Worm (Caenorhabditis elegans) whole organism, L2 larva: ENCODE results near the gene tmem-17.
A peak's percentile ranks its signal among the peaks of the same experiment; 100 is the strongest.

Source experiments
- F13H6.1 ChIP-seq: sonication (generic microtip); optimal IDR thresholded peaks from 2 replicates; lab custom pipeline; 2016; ENCODE audit warnings: missing genetic modification characterization, missing compliant biosample characterization
- Y55F3AM.14 ChIP-seq: fragments of 200-800 bp; sonication (Bioruptor generic); optimal IDR thresholded peaks from 2 replicates; lab custom pipeline; 2018; ENCODE audit warnings: mild to moderate bottlenecking, missing genetic modification characterization, missing compliant biosample characterization
- ZK546.5 ChIP-seq: sonication (generic microtip); optimal IDR thresholded peaks from 2 replicates; lab custom pipeline; 2017; ENCODE audit warnings: missing biosample characterization, missing genetic modification characterization
- alr-1 ChIP-seq: fragments of 150-350 bp; optimal IDR thresholded peaks from 2 replicates; lab custom pipeline; 2014; ENCODE audit warnings: missing biosample characterization, missing genetic modification characterization
- aly-2 ChIP-seq: fragments of 150-350 bp; optimal IDR thresholded peaks from 2 replicates; lab custom pipeline; 2014; ENCODE audit warnings: missing biosample characterization, missing genetic modification characterization
- blmp-1 ChIP-seq: sonication (generic microtip); optimal IDR thresholded peaks from 2 replicates; lab custom pipeline; 2017; ENCODE audit warnings: missing genetic modification characterization, mild to moderate bottlenecking, missing compliant biosample characterization, antibody characterized with exemption, moderate library complexity; ENCODE audit not compliant: insufficient read depth
- ceh-16 ChIP-seq: fragments of 150-350 bp; optimal IDR thresholded peaks from 2 replicates; lab custom pipeline; 2014; ENCODE audit warnings: missing biosample characterization, missing genetic modification characterization
- ceh-82 ChIP-seq: fragments of 150-350 bp; optimal IDR thresholded peaks from 2 replicates; lab custom pipeline; 2014; ENCODE audit warnings: missing biosample characterization, missing genetic modification characterization
- dmd-4 ChIP-seq: sonication (generic microtip); optimal IDR thresholded peaks from 2 replicates; lab custom pipeline; 2017; ENCODE audit warnings: missing biosample characterization, missing genetic modification characterization
- egl-27 ChIP-seq: sonication (generic microtip); optimal IDR thresholded peaks from 3 replicates; lab custom pipeline; 2017; ENCODE audit warnings: missing biosample characterization, missing genetic modification reagents, missing genetic modification characterization
- elt-1 ChIP-seq: fragments of 150-350 bp; optimal IDR thresholded peaks from 2 replicates; lab custom pipeline; 2014; ENCODE audit warnings: missing biosample characterization, missing genetic modification characterization
- elt-3 ChIP-seq: sonication (generic microtip); optimal IDR thresholded peaks from 2 replicates; lab custom pipeline; 2017; ENCODE audit warnings: missing biosample characterization, missing genetic modification characterization
- fos-1 ChIP-seq: fragments of 150-350 bp; optimal IDR thresholded peaks from 2 replicates; lab custom pipeline; 2014; ENCODE audit warnings: missing biosample characterization, missing genetic modification characterization
- lin-11 ChIP-seq: fragments of 150-350 bp; sonication (generic microtip); optimal IDR thresholded peaks from 2 replicates; lab custom pipeline; 2014; ENCODE audit warnings: missing biosample characterization, missing genetic modification characterization, inconsistent platforms, mixed read lengths
- lin-39 ChIP-seq: fragments of 150-350 bp; optimal IDR thresholded peaks from 2 replicates; lab custom pipeline; 2014; ENCODE audit warnings: missing biosample characterization, missing genetic modification reagents, missing genetic modification characterization
- lsy-2 ChIP-seq, 2 experiments: fragments of 150-350 bp in 1 of 2; sonication (generic microtip) in 1 of 2; optimal IDR thresholded peaks; 2 replicates each; lab custom pipeline; 2014 to 2017; ENCODE audit warnings: missing biosample characterization in 2 of 2, missing genetic modification characterization in 2 of 2
- mbf-1 ChIP-seq: sonication (generic microtip); optimal IDR thresholded peaks from 2 replicates; lab custom pipeline; 2017; ENCODE audit warnings: missing biosample characterization, missing genetic modification characterization
- nhr-10 ChIP-seq: sonication (generic microtip); optimal IDR thresholded peaks from 2 replicates; lab custom pipeline; 2017; ENCODE audit warnings: missing biosample characterization, missing genetic modification characterization
- nhr-11 ChIP-seq: fragments of 150-350 bp; optimal IDR thresholded peaks from 2 replicates; lab custom pipeline; 2014; ENCODE audit warnings: missing biosample characterization, missing genetic modification characterization
- nhr-21 ChIP-seq: fragments of 150-350 bp; optimal IDR thresholded peaks from 2 replicates; lab custom pipeline; 2014; ENCODE audit warnings: missing biosample characterization, missing genetic modification characterization
- nhr-6 ChIP-seq: fragments of 150-350 bp; optimal IDR thresholded peaks from 2 replicates; lab custom pipeline; 2014; ENCODE audit warnings: missing biosample characterization, missing genetic modification characterization
- nhr-77 ChIP-seq: fragments of 150-350 bp; optimal IDR thresholded peaks from 2 replicates; lab custom pipeline; 2014; ENCODE audit warnings: missing biosample characterization, missing genetic modification characterization
- peb-1 ChIP-seq: fragments of 150-350 bp; optimal IDR thresholded peaks from 2 replicates; lab custom pipeline; 2014; ENCODE audit warnings: missing biosample characterization, missing genetic modification characterization
- sem-4 ChIP-seq: fragments of 150-350 bp; optimal IDR thresholded peaks from 2 replicates; lab custom pipeline; 2014; ENCODE audit warnings: missing biosample characterization, missing genetic modification reagents, missing genetic modification characterization
- skn-1 ChIP-seq: sonication (generic microtip); optimal IDR thresholded peaks from 2 replicates; lab custom pipeline; 2017; ENCODE audit warnings: missing biosample characterization, missing genetic modification characterization
- sma-9 ChIP-seq, 2 experiments: fragments of 150-350 bp in 1 of 2; sonication (generic microtip) in 1 of 2; optimal IDR thresholded peaks; 2 replicates each; lab custom pipeline; 2014 to 2016; ENCODE audit warnings: missing genetic modification characterization in 2 of 2, mild to moderate bottlenecking in 1 of 2, missing biosample characterization in 1 of 2, missing compliant biosample characterization in 1 of 2, missing genetic modification reagents in 1 of 2, moderate library complexity in 1 of 2
- snpc-4 ChIP-seq: fragments of 150-350 bp; optimal IDR thresholded peaks from 2 replicates; lab custom pipeline; 2014; ENCODE audit warnings: missing biosample characterization, missing genetic modification characterization
- unc-55 ChIP-seq: fragments of 150-350 bp; sonication (generic microtip); optimal IDR thresholded peaks from 3 replicates; lab custom pipeline; 2014; ENCODE audit warnings: missing biosample characterization, missing genetic modification reagents, missing genetic modification characterization
- unc-62 ChIP-seq: fragments of 150-350 bp; optimal IDR thresholded peaks from 2 replicates; lab custom pipeline; 2014; ENCODE audit warnings: missing biosample characterization, missing genetic modification reagents, missing genetic modification characterization
- ztf-1 ChIP-seq: fragments of 200-800 bp; sonication (Bioruptor generic); conservative IDR thresholded peaks from 2 replicates; pipeline ENCODE4 v1.3.6; 2022; ENCODE audit warnings: missing genetic modification characterization, missing compliant biosample characterization
- ztf-4 ChIP-seq: fragments of 150-350 bp; optimal IDR thresholded peaks from 2 replicates; lab custom pipeline; 2014; ENCODE audit warnings: missing biosample characterization, missing genetic modification characterization

The tmem-17 gene

ce11 chrIII:7030044-7030804 lies 39.9 kb upstream of the tmem-17 start (continued):
- TF ChIP-seq ZK546.5 (no peak), F13H6.1 (tag; lab: Kevin White, UChicago) (peak; percentile 38)

DNA sequence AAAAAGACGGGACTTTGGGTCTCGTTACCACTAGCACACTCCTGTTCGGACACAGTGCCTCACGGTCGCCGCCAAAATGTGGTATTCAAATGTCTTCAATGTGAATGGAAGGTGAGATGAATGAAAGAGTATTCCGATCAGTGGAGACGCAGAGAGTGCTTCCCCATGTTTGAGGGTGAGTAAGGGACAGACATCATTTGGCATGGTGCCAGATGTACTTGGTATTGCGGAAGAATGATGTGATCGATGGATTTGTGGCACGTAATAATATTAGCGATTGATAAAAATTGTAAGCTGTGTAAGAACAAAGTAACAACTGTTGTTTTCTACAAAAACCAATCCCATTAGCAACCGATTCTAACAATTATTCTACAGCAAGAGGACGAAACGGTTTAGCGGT lies 38.0 kb upstream of the tmem-17 start:
- no peak for TF ChIP-seq F13H6.1 (tag; lab: Kevin White, UChicago)
- TF ChIP-seq fos-1 (tag; lab: Kevin White, UChicago): peak; percentile 3

- TF ChIP-seq ztf-1 (GFP tag; lab: Robert Waterston, UW): no peak
- no peak for TF ChIP-seq dmd-4 (tag; lab: Kevin White, UChicago)
- no peak for TF ChIP-seq blmp-1 (tag; lab: Kevin White, UChicago)
- no peak for TF ChIP-seq unc-62 (GFP tag; lab: Kevin White, UChicago)
- TF ChIP-seq aly-2 (tag; lab: Kevin White, UChicago): no peak
- no peak for TF ChIP-seq Y55F3AM.14
- no peak for TF ChIP-seq egl-27
These were observed 35.5 kb upstream of the tmem-17 start for ce11 chrIII:7034252-7035223.

DNA sequence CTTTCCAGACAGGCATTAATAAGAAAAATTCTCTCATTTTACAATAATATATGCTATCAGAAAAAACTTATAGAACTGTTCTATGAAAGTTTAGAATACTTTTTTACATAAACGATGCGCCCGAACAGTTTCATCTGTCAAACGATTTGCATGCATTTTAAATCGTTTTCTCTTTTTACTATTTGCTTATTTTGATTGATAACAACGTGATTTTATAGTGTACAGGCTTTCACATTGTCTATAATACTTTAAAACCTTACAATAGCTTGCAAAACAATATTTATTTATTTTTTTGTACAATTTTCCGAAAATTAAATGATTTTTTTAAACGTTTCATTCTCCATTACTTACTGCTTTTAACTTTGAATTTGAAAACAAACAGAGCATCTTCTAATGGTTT lies 24.4 kb upstream of the tmem-17 start, which contains the start of gene R01H2.7:
Gene R01H2.7, minus strand, starts transcription at position 101 of the 400 bp plus-strand sequence.
- no peak for TF ChIP-seq ceh-82
- TF ChIP-seq elt-1: no peak
- no peak for TF ChIP-seq nhr-77
- no peak for TF ChIP-seq alr-1
- no peak for TF ChIP-seq unc-55 (GFP tag; lab: Kevin White, UChicago)
- TF ChIP-seq mbf-1: no peak
- TF ChIP-seq nhr-6: no peak
- TF ChIP-seq Y55F3AM.14: no peak
- TF ChIP-seq peb-1 (tag; lab: Kevin White, UChicago): no peak
- no peak for TF ChIP-seq aly-2 (tag; lab: Kevin White, UChicago)
- no peak for TF ChIP-seq elt-3 (tag; lab: Kevin White, UChicago)
- no peak for TF ChIP-seq sem-4 (tag; lab: Kevin White, UChicago)

DNA sequence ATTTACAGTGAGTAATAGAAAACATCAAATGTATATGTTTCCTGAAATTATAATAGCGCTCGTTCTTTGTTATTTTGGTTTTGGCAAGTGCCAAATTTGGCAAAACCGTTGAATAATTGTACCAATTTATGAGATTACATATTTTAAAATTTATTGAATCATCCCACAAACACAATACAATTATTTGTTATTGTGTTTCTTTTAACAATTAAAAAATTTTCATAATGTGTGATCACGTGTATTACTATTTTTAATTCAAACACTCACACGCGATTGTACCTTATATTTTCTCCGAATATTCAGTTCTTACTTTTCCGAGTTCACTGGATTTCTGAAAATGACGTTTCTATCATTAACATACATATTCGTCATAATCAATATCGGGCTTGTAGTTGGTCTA lies 13.8 kb upstream of the tmem-17 start, which contains the start of gene R01H2.2:
Gene R01H2.2, plus strand, starts transcription at position 301 of the 400 bp plus-strand sequence.
- TF ChIP-seq ceh-82 (no peak), nhr-11 (tag; lab: Kevin White, UChicago) (no peak), ztf-4 (tag; lab: Kevin White, UChicago) (no peak), sma-9 (GFP tag; optimal IDR thresholded peaks at IDR 0.05; lab: Kevin White, UChicago) (no peak), sma-9 (tag; optimal IDR thresholded peaks at IDR 0.05; lab: Kevin White, UChicago) (no peak), unc-55 (GFP tag; lab: Kevin White, UChicago) (no peak), nhr-10 (no peak), skn-1 (tag; lab: Kevin White, UChicago) (no peak), elt-1 (no peak), peb-1 (tag; lab: Kevin White, UChicago) (no peak), snpc-4 (no peak), unc-62 (GFP tag; lab: Kevin White, UChicago) (no peak), elt-3 (tag; lab: Kevin White, UChicago) (no peak), fos-1 (tag; lab: Kevin White, UChicago) (no peak), lin-39 (tag; lab: Kevin White, UChicago) (no peak), blmp-1 (tag; lab: Kevin White, UChicago) (no peak), ceh-16 (tag; lab: Kevin White, UChicago) (no peak), egl-27 (no peak), lin-11 (no peak), lsy-2 (tag; optimal IDR thresholded peaks at IDR 0.05; lab: Kevin White, UChicago) (no peak), nhr-21 (tag; lab: Kevin White, UChicago) (no peak)
